Worm (Caenorhabditis elegans): ENCODE measurements around the gene C18G1.1.

C18G1.1 gene

ce11 chrV:4820601-4821000, 42.8 kb downstream of the C18G1.1 start:
- TF ChIP-seq T26A8.4 (GFP tag; IDR thresholded peaks at IDR 0.05) (no peak), lsy-2 (tag; optimal IDR thresholded peaks at IDR 0.05) (peak in 1 of 2 experiments; percentile 14), nhr-6 (tag; optimal IDR thresholded peaks at IDR 0.05) (no peak), mxl-3 (GFP tag; optimal IDR thresholded peaks at IDR 0.05) (peak; percentile 80), snpc-1.2 (GFP tag; IDR thresholded peaks at IDR 0.05) (no peak), zfp-2 (tag; optimal IDR thresholded peaks at IDR 0.05) (no peak), nhr-28 (tag; optimal IDR thresholded peaks at IDR 0.05) (peak; percentile 25), set-16 (GFP tag; IDR thresholded peaks at IDR 0.05) (no peak), daf-19 (GFP tag; conservative IDR thresholded peaks at IDR 0.05) (no peak), ztf-7 (tag; optimal IDR thresholded peaks at IDR 0.05) (no peak), F37D6.2 (tag; optimal IDR thresholded peaks at IDR 0.05) (no peak), daf-12 (tag; optimal IDR thresholded peaks at IDR 0.05) (no peak), nhr-77 (tag; optimal IDR thresholded peaks at IDR 0.05) (peak; percentile 30), Y5F2A.4 (GFP tag; optimal IDR thresholded peaks at IDR 0.05) (no peak), mep-1 (tag; optimal IDR thresholded peaks at IDR 0.05) (peak; percentile 18), aha-1 (tag) (peak; percentile 57), zag-1 (tag; optimal IDR thresholded peaks at IDR 0.05) (no peak), ceh-62 (tag; optimal IDR thresholded peaks at IDR 0.05) (no peak), spr-1 (tag; optimal IDR thresholded peaks at IDR 0.05) (no peak), mes-2 (tag; optimal IDR thresholded peaks at IDR 0.05; ENCODE audit: poor library complexity, severe bottlenecking) (peak; percentile 43), spr-3 (GFP tag; optimal IDR thresholded peaks at IDR 0.05) (no peak), dve-1 (tag; optimal IDR thresholded peaks at IDR 0.05; ENCODE audit: insufficient read depth) (peak; percentile 51), jun-1 (tag; optimal IDR thresholded peaks at IDR 0.05) (no peak), lin-39 (tag; optimal IDR thresholded peaks at IDR 0.05) (no peak), unc-62 (GFP tag; optimal IDR thresholded peaks at IDR 0.05 in 1 of 2) (no peak), unc-62 (tag; optimal IDR thresholded peaks at IDR 0.05) (no peak), vab-7 (GFP tag; IDR thresholded peaks at IDR 0.05) (no peak), nhr-42 (GFP tag; IDR thresholded peaks at IDR 0.05) (no peak), ces-1 (GFP tag; optimal IDR thresholded peaks at IDR 0.05) (no peak), lin-38 (GFP tag; IDR thresholded peaks at IDR 0.05) (no peak), php-3 (GFP tag; IDR thresholded peaks at IDR 0.05) (no peak), hlh-30 (tag; optimal IDR thresholded peaks at IDR 0.05; ENCODE audit: insufficient read depth) (peak; percentile 75), nhr-111 (GFP tag; optimal IDR thresholded peaks at IDR 0.05) (no peak), Y105C5A.15 (GFP tag; IDR thresholded peaks at IDR 0.05) (no peak), daf-8 (GFP tag; IDR thresholded peaks at IDR 0.05) (no peak), nhr-237 (tag; optimal IDR thresholded peaks at IDR 0.05) (no peak), hif-1 (tag; optimal IDR thresholded peaks at IDR 0.05) (no peak), madf-5 (GFP tag; IDR thresholded peaks at IDR 0.05) (no peak), attf-4 (tag; optimal IDR thresholded peaks at IDR 0.05) (no peak), fos-1 (tag; optimal IDR thresholded peaks at IDR 0.05) (no peak), tag-97 (GFP tag; IDR thresholded peaks at IDR 0.05) (no peak), ZK546.5 (tag; optimal IDR thresholded peaks at IDR 0.05) (no peak), F26F4.8 (GFP tag; conservative IDR thresholded peaks at IDR 0.05) (no peak), dmd-9 (GFP tag; IDR thresholded peaks at IDR 0.05) (no peak), mdl-1 (tag; optimal IDR thresholded peaks at IDR 0.05) (peak in 1 of 2 experiments; percentile 70), fkh-10 (GFP tag; optimal IDR thresholded peaks at IDR 0.05) (no peak), duxl-1 (tag; optimal IDR thresholded peaks at IDR 0.05; ENCODE audit: poor library complexity) (no peak), R02D3.7 (tag; optimal IDR thresholded peaks at IDR 0.05) (no peak), zfp-3 (GFP tag; conservative IDR thresholded peaks at IDR 0.05) (no peak), D1046.2 (GFP tag; IDR thresholded peaks at IDR 0.05) (no peak), hmg-1.1 (GFP tag; IDR thresholded peaks at IDR 0.05) (no peak), daf-16 (GFP tag; optimal IDR thresholded peaks at IDR 0.05) (no peak), daf-16 (tag; optimal IDR thresholded peaks at IDR 0.05) (no peak)
